Fruit fly (Drosophila melanogaster) whole organism, embryonic: Measurements from ENCODE around the gene CG45002.
A peak's percentile ranks its signal among the peaks of the same experiment; 100 is the strongest.

Experiments used
- Atf3 ChIP-seq: fragments of 200-800 bp; sonication (Bioruptor generic); optimal IDR thresholded peaks from 3 replicates; lab custom pipeline; 2016; ENCODE audit warnings: missing biosample characterization, missing genetic modification characterization
- CG10565 ChIP-seq: fragments of 200-800 bp; sonication (Bioruptor generic); optimal IDR thresholded peaks from 3 replicates; lab custom pipeline; 2016; ENCODE audit warnings: missing biosample characterization, mild to moderate bottlenecking, missing genetic modification characterization
- CG10654 ChIP-seq: fragments of 200-800 bp; sonication (Bioruptor generic); optimal IDR thresholded peaks from 2 replicates; lab custom pipeline; 2016; ENCODE audit warnings: missing biosample characterization, missing genetic modification characterization
- CG10959 ChIP-seq: fragments of 200-800 bp; sonication (Bioruptor generic); IDR thresholded peaks from 2 replicates; pipeline ENCODE4 v1.3.6; 2022; ENCODE audit warnings: missing biosample characterization, missing genetic modification characterization
- CG11398 ChIP-seq: fragments of 200-800 bp; sonication (Bioruptor generic); optimal IDR thresholded peaks from 2 replicates; lab custom pipeline; 2016; ENCODE audit warnings: missing biosample characterization, missing genetic modification characterization
- CG11456 ChIP-seq: fragments of 200-800 bp; sonication (Bioruptor generic); IDR thresholded peaks from 3 replicates; pipeline ENCODE4 v1.3.6; 2022; ENCODE audit warnings: missing biosample characterization, missing genetic modification characterization
- CG12942 ChIP-seq: fragments of 200-800 bp; sonication (Bioruptor generic); optimal IDR thresholded peaks from 3 replicates; lab custom pipeline; 2016; ENCODE audit warnings: missing biosample characterization, missing genetic modification characterization
- CG13624 ChIP-seq: fragments of 200-800 bp; sonication (Bioruptor generic); optimal IDR thresholded peaks from 2 replicates; lab custom pipeline; 2016; ENCODE audit warnings: missing biosample characterization, missing genetic modification characterization
- CG14667 ChIP-seq: fragments of 200-800 bp; sonication (Bioruptor generic); IDR thresholded peaks from 2 replicates; pipeline ENCODE4 v1.3.6; 2022; ENCODE audit warnings: missing biosample characterization, missing genetic modification characterization
- CG17612 ChIP-seq: fragments of 200-800 bp; sonication (Bioruptor generic); IDR thresholded peaks from 2 replicates; pipeline ENCODE4 v1.3.6; 2022; ENCODE audit warnings: missing biosample characterization, missing genetic modification characterization
- CG18011 ChIP-seq: fragments of 200-800 bp; sonication (Bioruptor generic); optimal IDR thresholded peaks from 2 replicates; lab custom pipeline; 2017; ENCODE audit warnings: missing biosample characterization, missing genetic modification characterization, mild to moderate bottlenecking, moderate library complexity, missing genotype
- CG2678 ChIP-seq: fragments of 200-800 bp; sonication (Bioruptor generic); optimal IDR thresholded peaks from 3 replicates; lab custom pipeline; 2019; ENCODE audit warnings: missing biosample characterization, mild to moderate bottlenecking, missing genetic modification characterization, moderate library complexity
- CG30020 ChIP-seq: fragments of 200-800 bp; optimal IDR thresholded peaks from 2 replicates; lab custom pipeline; 2019; ENCODE audit warnings: missing biosample characterization, mild to moderate bottlenecking, missing genetic modification characterization, moderate library complexity
- CG31388 ChIP-seq: fragments of 200-800 bp; sonication (Bioruptor generic); optimal IDR thresholded peaks from 2 replicates; lab custom pipeline; 2016; ENCODE audit warnings: missing biosample characterization, missing genetic modification characterization
- CG32767 ChIP-seq: fragments of 200-800 bp; sonication (Bioruptor generic); IDR thresholded peaks from 2 replicates; pipeline ENCODE4 v1.3.6; 2022; ENCODE audit warnings: missing biosample characterization, missing genetic modification characterization
- CG33557 ChIP-seq: fragments of 200-800 bp; sonication (Bioruptor generic); optimal IDR thresholded peaks from 2 replicates; lab custom pipeline; 2019; ENCODE audit warnings: missing biosample characterization, mild to moderate bottlenecking, missing genetic modification characterization, moderate library complexity
- CG3995 ChIP-seq: fragments of 200-800 bp; sonication (Bioruptor generic); optimal IDR thresholded peaks from 3 replicates; lab custom pipeline; 2016; ENCODE audit warnings: missing biosample characterization, missing genetic modification characterization
- CG8944 ChIP-seq: fragments of 200-800 bp; sonication (Bioruptor generic); optimal IDR thresholded peaks from 3 replicates; lab custom pipeline; 2016; ENCODE audit warnings: missing biosample characterization, missing genetic modification characterization
- CG9437 ChIP-seq: fragments of 200-800 bp; sonication (Bioruptor generic); optimal IDR thresholded peaks from 2 replicates; lab custom pipeline; 2018; ENCODE audit warnings: missing biosample characterization, mild to moderate bottlenecking, missing genetic modification characterization
- CG9876 ChIP-seq: fragments of 200-800 bp; sonication (Bioruptor generic); optimal IDR thresholded peaks from 2 replicates; lab custom pipeline; 2016; ENCODE audit warnings: missing biosample characterization, missing genetic modification characterization
- CG9932 ChIP-seq: fragments of 200-800 bp; sonication (Bioruptor generic); IDR thresholded peaks from 2 replicates; pipeline ENCODE4 v1.3.6; 2022; ENCODE audit warnings: missing biosample characterization, missing genetic modification characterization
- Camta ChIP-seq: fragments of 200-800 bp; sonication (Bioruptor generic); optimal IDR thresholded peaks from 2 replicates; lab custom pipeline; 2016; ENCODE audit warnings: missing biosample characterization, missing genetic modification characterization
- Deaf1 ChIP-seq: fragments of 200-800 bp; optimal IDR thresholded peaks from 3 replicates; lab custom pipeline; 2019; ENCODE audit warnings: missing biosample characterization, mild to moderate bottlenecking, missing genetic modification characterization, moderate library complexity
- Dll ChIP-seq: fragments of 200-800 bp; sonication (Bioruptor generic); IDR thresholded peaks from 4 replicates; pipeline ENCODE4 v1.3.6; 2022; ENCODE audit warnings: missing biosample characterization, missing genetic modification characterization; ENCODE audit not compliant: partially characterized antibody
- Doc3 ChIP-seq: fragments of 200-800 bp; sonication (Bioruptor generic); IDR thresholded peaks from 3 replicates; pipeline ENCODE4 v1.3.6; 2022; ENCODE audit warnings: missing biosample characterization, missing genetic modification characterization; ENCODE audit not compliant: partially characterized antibody
- Ets97D ChIP-seq: fragments of 200-800 bp; sonication (Bioruptor generic); optimal IDR thresholded peaks from 3 replicates; lab custom pipeline; 2016; ENCODE audit warnings: missing biosample characterization, missing genetic modification characterization
- HLH3B ChIP-seq: fragments of 200-800 bp; sonication (Bioruptor generic); IDR thresholded peaks from 2 replicates; pipeline ENCODE4 v1.3.6; 2022; ENCODE audit warnings: missing biosample characterization, missing genetic modification characterization
- Jarid2 ChIP-seq: fragments of 200-800 bp; sonication (Bioruptor generic); optimal IDR thresholded peaks from 3 replicates; lab custom pipeline; 2017; ENCODE audit warnings: mild to moderate bottlenecking, missing biosample characterization, missing genetic modification reagents, missing genetic modification characterization
- Kr ChIP-seq: fragments of 200-800 bp; sonication (Bioruptor generic); optimal IDR thresholded peaks from 2 replicates; lab custom pipeline; 2017; ENCODE audit warnings: missing biosample characterization, mild to moderate bottlenecking, missing genetic modification characterization
- Lpt ChIP-seq: fragments of >200 bp; optimal IDR thresholded peaks from 2 replicates; lab custom pipeline; 2018; ENCODE audit warnings: missing biosample characterization, missing genetic modification characterization
- NK7.1 ChIP-seq: fragments of 200-800 bp; sonication (Bioruptor generic); optimal IDR thresholded peaks from 3 replicates; lab custom pipeline; 2016; ENCODE audit warnings: missing biosample characterization, missing genetic modification characterization
- Nf-YB ChIP-seq: fragments of 200-800 bp; sonication (Bioruptor generic); optimal IDR thresholded peaks from 3 replicates; lab custom pipeline; 2019; ENCODE audit warnings: missing biosample characterization, mild to moderate bottlenecking, missing genetic modification characterization, moderate library complexity
- Opbp ChIP-seq: fragments of 200-800 bp; sonication (Bioruptor generic); IDR thresholded peaks from 3 replicates; pipeline ENCODE4 v1.3.6; 2022; ENCODE audit warnings: missing biosample characterization, missing genetic modification characterization; ENCODE audit not compliant: partially characterized antibody
- amos ChIP-seq: fragments of 200-800 bp; sonication (Bioruptor generic); IDR thresholded peaks from 2 replicates; pipeline ENCODE4 v1.3.6; 2022; ENCODE audit warnings: missing biosample characterization, missing genetic modification characterization; ENCODE audit not compliant: partially characterized antibody
- cas ChIP-seq: fragments of 200-800 bp; sonication (Bioruptor generic); IDR thresholded peaks from 2 replicates; pipeline ENCODE4 v1.3.6; 2022; ENCODE audit warnings: missing biosample characterization, missing genetic modification characterization
- chif ChIP-seq, 2 experiments: fragments of 200-800 bp; sonication (Bioruptor generic); optimal IDR thresholded peaks; 3 replicates each; lab custom pipeline; 2016; ENCODE audit warnings: missing biosample characterization in 2 of 2, missing genetic modification characterization in 2 of 2
- crp ChIP-seq, 2 experiments: fragments of 200-800 bp; sonication (Bioruptor generic); optimal IDR thresholded peaks; 2 replicates in 1 of 2; 3 replicates in 1 of 2; lab custom pipeline; 2017; ENCODE audit warnings: missing biosample characterization in 2 of 2, missing genetic modification characterization in 2 of 2, mild to moderate bottlenecking in 1 of 2, moderate library complexity in 1 of 2
- da ChIP-seq: fragments of 200-800 bp; sonication (Bioruptor generic); optimal IDR thresholded peaks from 2 replicates; lab custom pipeline; 2016; ENCODE audit warnings: missing biosample characterization, missing genetic modification characterization
- dm ChIP-seq: fragments of 200-800 bp; sonication (Bioruptor generic); optimal IDR thresholded peaks from 3 replicates; lab custom pipeline; 2016; ENCODE audit warnings: missing biosample characterization, missing genetic modification characterization
- dpn ChIP-seq, 2 experiments: fragments of 200-800 bp; sonication (Bioruptor generic); optimal IDR thresholded peaks; 3 replicates each; lab custom pipeline; 2016; ENCODE audit warnings: missing biosample characterization in 2 of 2, missing genetic modification characterization in 2 of 2
- ems ChIP-seq: fragments of 200-800 bp; sonication (Bioruptor generic); optimal IDR thresholded peaks from 3 replicates; lab custom pipeline; 2016; ENCODE audit warnings: missing biosample characterization, missing genetic modification characterization
- esg ChIP-seq: fragments of 200-800 bp; sonication (Bioruptor generic); conservative IDR thresholded peaks from 2 replicates; pipeline ENCODE4 v1.3.6; 2022; ENCODE audit warnings: missing biosample characterization, missing genetic modification characterization
- eyg ChIP-seq: fragments of 200-800 bp; sonication (Bioruptor generic); optimal IDR thresholded peaks from 3 replicates; lab custom pipeline; 2016; ENCODE audit warnings: missing biosample characterization, missing genetic modification characterization
- gce ChIP-seq: fragments of 200-800 bp; sonication (Bioruptor generic); IDR thresholded peaks from 3 replicates; pipeline ENCODE4 v1.3.6; 2022; ENCODE audit warnings: missing biosample characterization, missing genetic modification characterization
- gcm ChIP-seq: fragments of 200-800 bp; sonication (Bioruptor generic); optimal IDR thresholded peaks from 2 replicates; lab custom pipeline; 2019; ENCODE audit warnings: missing biosample characterization, mild to moderate bottlenecking, missing genetic modification characterization, moderate library complexity
- peb ChIP-seq: fragments of 200-800 bp; sonication (Bioruptor generic); IDR thresholded peaks from 2 replicates; pipeline ENCODE4 v1.3.6; 2022; ENCODE audit warnings: missing biosample characterization, missing genetic modification characterization
- scrt ChIP-seq: fragments of 200-800 bp; sonication (Bioruptor generic); optimal IDR thresholded peaks from 2 replicates; lab custom pipeline; 2018; ENCODE audit warnings: missing biosample characterization, mild to moderate bottlenecking, missing genetic modification characterization, moderate library complexity
- sens ChIP-seq: fragments of 200-800 bp; sonication (Bioruptor generic); peaks from one replicate; lab custom pipeline; 2016; ENCODE audit warnings: missing biosample characterization, missing genetic modification characterization
- shn ChIP-seq: fragments of 200-800 bp; sonication (Bioruptor generic); optimal IDR thresholded peaks from 3 replicates; lab custom pipeline; 2016; ENCODE audit warnings: missing biosample characterization, missing genetic modification characterization
- slp2 ChIP-seq: fragments of 200-800 bp; sonication (Bioruptor generic); optimal IDR thresholded peaks from 2 replicates; lab custom pipeline; 2016; ENCODE audit warnings: missing biosample characterization, missing genetic modification characterization
- so ChIP-seq: fragments of 200-800 bp; sonication (Bioruptor generic); IDR thresholded peaks from 3 replicates; pipeline ENCODE4 v1.3.6; 2022; ENCODE audit warnings: missing biosample characterization, missing genetic modification characterization
- vnd ChIP-seq: fragments of 200-800 bp; sonication (Bioruptor generic); IDR thresholded peaks from 3 replicates; pipeline ENCODE4 v1.3.6; 2022; ENCODE audit warnings: missing biosample characterization, missing genetic modification characterization; ENCODE audit not compliant: partially characterized antibody
- yki ChIP-seq: fragments of >200 bp; optimal IDR thresholded peaks from 3 replicates; lab custom pipeline; 2018

The CG45002 gene

dm6 chrX:16967415-16967814 lies 99.1 kb downstream of the CG45002 start (continued):
- TF ChIP-seq Doc3 (GFP tag; lab: Robert Waterston, UW), result no peak
- TF ChIP-seq Deaf1 (tag; lab: Kevin White, UChicago), result no peak
- TF ChIP-seq ems (GFP tag; lab: Kevin White, UChicago), result no peak
- no peak for TF ChIP-seq NK7.1 (GFP tag; lab: Kevin White, UChicago)
- no peak for TF ChIP-seq amos (GFP tag; lab: Robert Waterston, UW)
- no peak for TF ChIP-seq CG31388 (GFP tag; lab: Kevin White, UChicago)
- no peak for TF ChIP-seq CG10565 (GFP tag; lab: Kevin White, UChicago)
- no peak for TF ChIP-seq gce (GFP tag; lab: Robert Waterston, UW)
- no peak for TF ChIP-seq peb (GFP tag; lab: Robert Waterston, UW)
- no peak for TF ChIP-seq Opbp
- TF ChIP-seq Jarid2 (GFP tag; lab: Kevin White, UChicago), result no peak
- no peak for TF ChIP-seq CG3995 (GFP tag; lab: Kevin White, UChicago)
- no peak for TF ChIP-seq Kr (GFP tag; lab: Kevin White, UChicago)
- TF ChIP-seq chif (GFP tag; optimal IDR thresholded peaks at IDR 0.05; lab: Kevin White, UChicago), result peak in 1 of 2 experiments; percentile 57
- 0 out of 2 replicates have a peak, but pooled peaks have one; percentile 28 for TF ChIP-seq CG14667 (GFP tag; lab: Robert Waterston, UW)
- no peak for TF ChIP-seq Nf-YB (GFP tag; lab: Kevin White, UChicago)
- no peak for TF ChIP-seq cas
- no peak for TF ChIP-seq slp2 (GFP tag; lab: Kevin White, UChicago)
- TF ChIP-seq CG12942 (GFP tag; lab: Kevin White, UChicago), result no peak
- TF ChIP-seq dpn (GFP tag; optimal IDR thresholded peaks at IDR 0.05; lab: Kevin White, UChicago), result peak; percentile 26 to 30
- TF ChIP-seq Dll (GFP tag; lab: Robert Waterston, UW), result no peak
- no peak for TF ChIP-seq yki (lab: Kevin White, UChicago)
- TF ChIP-seq CG10959 (GFP tag; lab: Robert Waterston, UW), result peak; percentile 86
- no peak for TF ChIP-seq gcm (GFP tag; lab: Kevin White, UChicago)
- no peak for TF ChIP-seq Lpt
- TF ChIP-seq CG17612 (GFP tag; lab: Robert Waterston, UW), result no peak
- no peak for TF ChIP-seq scrt (GFP tag; lab: Kevin White, UChicago)
- TF ChIP-seq so (GFP tag; lab: Robert Waterston, UW), result no peak
- no peak for TF ChIP-seq crp (GFP tag; optimal IDR thresholded peaks at IDR 0.05; lab: Kevin White, UChicago)
- TF ChIP-seq CG2678, result no peak
- peak; percentile 72 for TF ChIP-seq sens (GFP tag; lab: Kevin White, UChicago)
- TF ChIP-seq vnd, result no peak
- peak; percentile 43; the same call in 1 of the 3 replicates for TF ChIP-seq CG11456 (GFP tag; lab: Robert Waterston, UW)
- TF ChIP-seq CG11398 (GFP tag; lab: Kevin White, UChicago), result no peak
- TF ChIP-seq da (GFP tag; lab: Kevin White, UChicago), result no peak
- no peak for TF ChIP-seq CG13624 (GFP tag; lab: Kevin White, UChicago)
- peak; percentile 17 for TF ChIP-seq dm

DNA sequence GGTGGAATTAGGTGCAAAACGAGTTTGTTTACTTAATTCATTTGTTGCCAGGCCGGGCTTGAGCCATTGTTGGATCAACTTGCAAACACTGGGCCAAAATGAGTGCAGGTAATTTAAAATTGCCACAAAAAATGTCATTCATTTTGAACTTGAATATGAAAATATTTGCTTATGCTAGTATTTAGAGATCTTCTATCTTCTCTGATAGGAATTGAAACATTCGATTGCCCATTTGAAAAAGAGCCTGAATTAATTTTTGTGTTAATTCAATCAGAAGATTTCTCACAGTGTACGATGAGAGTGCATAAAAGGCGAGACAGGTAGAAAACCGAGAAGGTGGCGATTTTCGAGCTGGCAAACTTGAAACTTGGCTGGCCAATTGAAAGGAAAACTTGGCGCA lies 100.0 kb downstream of the CG45002 start:
- no peak for TF ChIP-seq CG18011 (GFP tag; lab: Kevin White, UChicago)
- no peak for TF ChIP-seq Atf3 (GFP tag; lab: Kevin White, UChicago)
- no peak for TF ChIP-seq CG33557 (GFP tag; lab: Kevin White, UChicago)
- no peak for TF ChIP-seq shn (GFP tag; lab: Kevin White, UChicago)
- TF ChIP-seq eyg, result no peak
- TF ChIP-seq CG9437 (GFP tag; lab: Kevin White, UChicago), result no peak
- TF ChIP-seq Camta, result peak; percentile 10
- no peak for TF ChIP-seq CG10654 (GFP tag; lab: Kevin White, UChicago)
- TF ChIP-seq CG32767 (GFP tag; lab: Robert Waterston, UW), result no peak
- TF ChIP-seq CG8944 (GFP tag; lab: Kevin White, UChicago), result peak; percentile 10
- no peak for TF ChIP-seq CG9876 (GFP tag; lab: Kevin White, UChicago)
- TF ChIP-seq CG30020 (tag; lab: Kevin White, UChicago), result no peak
- no peak for TF ChIP-seq Ets97D (GFP tag; lab: Kevin White, UChicago)
- peak; percentile 25; the same call in 1 of the 2 replicates for TF ChIP-seq CG9932 (GFP tag; lab: Robert Waterston, UW)
- TF ChIP-seq esg (GFP tag; lab: Robert Waterston, UW), result no peak
- TF ChIP-seq HLH3B (GFP tag; lab: Robert Waterston, UW), result 0 out of 2 replicates have a peak, but pooled peaks have one; percentile 22
- TF ChIP-seq Dll (GFP tag; lab: Robert Waterston, UW), result no peak
